Worm (Caenorhabditis elegans): ENCODE measurements around the gene E02H1.1.
A peak's percentile ranks its signal among the peaks of the same experiment; 100 is the strongest.

Gene E02H1.1

ce11 chrII:9606485-9607036 is 15.6 kb upstream of the E02H1.1 start:
- TF ChIP-seq M03D4.4 (tag; optimal IDR thresholded peaks at IDR 0.05), result no peak
- TF ChIP-seq nhr-76 (tag; optimal IDR thresholded peaks at IDR 0.05), result no peak

- no peak for TF ChIP-seq elt-3 (tag; optimal IDR thresholded peaks at IDR 0.05)
- peak; percentile 37 for TF ChIP-seq elt-1 (tag; optimal IDR thresholded peaks at IDR 0.05; ENCODE audit: borderline replicate concordance, insufficient read depth)
These were observed 15.0 kb upstream of the E02H1.1 start for ce11 chrII:9605954-9606353.

- TF ChIP-seq tbx-8 (GFP tag; optimal IDR thresholded peaks at IDR 0.05), result no peak
- no peak for TF ChIP-seq nhr-2 (tag; optimal IDR thresholded peaks at IDR 0.05)
- peak; percentile 10 for TF ChIP-seq pha-4 (tag; optimal IDR thresholded peaks at IDR 0.05)
- TF ChIP-seq lsy-2 (tag; optimal IDR thresholded peaks at IDR 0.05), result no peak
- TF ChIP-seq zip-8 (tag; optimal IDR thresholded peaks at IDR 0.05), result no peak
These were observed 14.4 kb upstream of the E02H1.1 start, which contains the start of gene nhr-19 for ce11 chrII:9605336-9605735. nhr-19 (minus strand) TSS chrII:9605526.

- TF ChIP-seq zip-8 (tag; optimal IDR thresholded peaks at IDR 0.05), result no peak
- TF ChIP-seq M03D4.4 (tag; optimal IDR thresholded peaks at IDR 0.05), result no peak
- TF ChIP-seq unc-39 (tag; optimal IDR thresholded peaks at IDR 0.05), result no peak
These were observed 13.7 kb upstream of the E02H1.1 start for ce11 chrII:9604685-9605084.

- TF ChIP-seq sem-2 (GFP tag; optimal IDR thresholded peaks at IDR 0.05) (no peak), nhr-12 (tag; optimal IDR thresholded peaks at IDR 0.05) (no peak), unc-39 (tag; optimal IDR thresholded peaks at IDR 0.05) (no peak), blmp-1 (tag; optimal IDR thresholded peaks at IDR 0.05) (no peak)
These were observed 13.1 kb upstream of the E02H1.1 start for ce11 chrII:9604063-9604462.

ce11 chrII:9603419-9603818 is 12.5 kb upstream of the E02H1.1 start:
- TF ChIP-seq ceh-39 (tag; optimal IDR thresholded peaks at IDR 0.05) (no peak), tbx-8 (GFP tag; optimal IDR thresholded peaks at IDR 0.05) (no peak), ham-2 (GFP tag; optimal IDR thresholded peaks at IDR 0.05) (no peak), pha-4 (tag; optimal IDR thresholded peaks at IDR 0.05) (peak; percentile 68), nhr-28 (tag; optimal IDR thresholded peaks at IDR 0.05) (peak; percentile 28), ces-1 (GFP tag; optimal IDR thresholded peaks at IDR 0.05) (no peak), drap-1 (GFP tag; optimal IDR thresholded peaks at IDR 0.05) (no peak), M03D4.4 (tag; optimal IDR thresholded peaks at IDR 0.05) (no peak), flh-1 (GFP tag; optimal IDR thresholded peaks at IDR 0.05) (no peak), elt-1 (tag; optimal IDR thresholded peaks at IDR 0.05; ENCODE audit: borderline replicate concordance, insufficient read depth) (no peak), unc-39 (tag; optimal IDR thresholded peaks at IDR 0.05) (no peak), cnd-1 (tag; optimal IDR thresholded peaks at IDR 0.05) (no peak), elt-3 (tag; optimal IDR thresholded peaks at IDR 0.05) (no peak), hlh-1 (tag; optimal IDR thresholded peaks at IDR 0.05) (peak; percentile 65), nhr-237 (tag; optimal IDR thresholded peaks at IDR 0.05) (peak; percentile 80), nhr-12 (tag; optimal IDR thresholded peaks at IDR 0.05) (no peak), lin-32 (GFP tag; optimal IDR thresholded peaks at IDR 0.05) (no peak), snpc-4 (tag; optimal IDR thresholded peaks at IDR 0.05) (no peak), mls-2 (tag; optimal IDR thresholded peaks at IDR 0.05) (no peak), lin-13 (tag; optimal IDR thresholded peaks at IDR 0.05) (no peak), mep-1 (tag; optimal IDR thresholded peaks at IDR 0.05) (peak; percentile 32), nhr-76 (tag; optimal IDR thresholded peaks at IDR 0.05) (no peak), blmp-1 (tag; optimal IDR thresholded peaks at IDR 0.05) (no peak), zip-8 (tag; optimal IDR thresholded peaks at IDR 0.05) (no peak), sem-2 (GFP tag; optimal IDR thresholded peaks at IDR 0.05) (no peak), ceh-43 (GFP tag; optimal IDR thresholded peaks at IDR 0.05) (no peak), lsy-2 (tag; optimal IDR thresholded peaks at IDR 0.05) (peak; percentile 34), unc-62 (GFP tag; optimal IDR thresholded peaks at IDR 0.05) (peak; percentile 80), mab-5 (tag; optimal IDR thresholded peaks at IDR 0.05) (peak; percentile 3), unc-120 (tag; optimal IDR thresholded peaks at IDR 0.05; ENCODE audit: poor library complexity, severe bottlenecking) (peak; percentile 75), ceh-83 (GFP tag; optimal IDR thresholded peaks at IDR 0.05) (no peak)

All from whole organism, mixed stage, embryonic.